Worm (Caenorhabditis elegans) whole organism, L4/young adult: ENCODE measurements around the gene inx-1.

Source experiments
- W03F9.2 ChIP-seq: fragments of 150-350 bp; optimal IDR thresholded peaks from 2 replicates; lab custom pipeline; 2014; ENCODE audit warnings: missing biosample characterization, missing genetic modification characterization
- him-1 ChIP-seq: sonication (generic microtip); optimal IDR thresholded peaks from 2 replicates; lab custom pipeline; 2016; ENCODE audit warnings: missing genotype, missing genetic modification reagents, missing genetic modification characterization, missing compliant biosample characterization

DNA sequence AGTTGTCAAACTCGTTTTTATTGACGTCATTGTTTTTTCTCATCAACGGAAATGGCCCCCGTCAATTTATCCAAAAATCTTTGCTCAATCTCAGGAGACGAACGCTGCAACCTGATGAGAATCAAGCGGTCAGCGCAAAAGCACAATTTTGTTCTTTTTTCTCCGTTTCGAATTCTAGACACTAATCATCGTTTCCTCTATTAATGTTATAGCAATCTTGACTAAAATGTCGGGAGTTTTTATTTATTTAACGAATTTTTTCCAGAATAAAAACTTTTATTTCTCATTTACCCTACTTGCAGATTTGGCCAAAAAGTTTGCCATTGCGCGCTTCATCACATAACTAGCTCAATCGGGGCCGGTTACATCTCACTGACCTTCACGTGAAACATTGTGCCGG is 33.1 kb upstream of the inx-1 start, which contains the start of gene F01E11.18:
- TF ChIP-seq W03F9.2 (tag; lab: Kevin White, UChicago) (no peak), him-1 (tag; lab: Kevin White, UChicago) (no peak)
